Fruit fly (Drosophila melanogaster): ENCODE measurements around the gene CG16853.

The CG16853 gene

DNA sequence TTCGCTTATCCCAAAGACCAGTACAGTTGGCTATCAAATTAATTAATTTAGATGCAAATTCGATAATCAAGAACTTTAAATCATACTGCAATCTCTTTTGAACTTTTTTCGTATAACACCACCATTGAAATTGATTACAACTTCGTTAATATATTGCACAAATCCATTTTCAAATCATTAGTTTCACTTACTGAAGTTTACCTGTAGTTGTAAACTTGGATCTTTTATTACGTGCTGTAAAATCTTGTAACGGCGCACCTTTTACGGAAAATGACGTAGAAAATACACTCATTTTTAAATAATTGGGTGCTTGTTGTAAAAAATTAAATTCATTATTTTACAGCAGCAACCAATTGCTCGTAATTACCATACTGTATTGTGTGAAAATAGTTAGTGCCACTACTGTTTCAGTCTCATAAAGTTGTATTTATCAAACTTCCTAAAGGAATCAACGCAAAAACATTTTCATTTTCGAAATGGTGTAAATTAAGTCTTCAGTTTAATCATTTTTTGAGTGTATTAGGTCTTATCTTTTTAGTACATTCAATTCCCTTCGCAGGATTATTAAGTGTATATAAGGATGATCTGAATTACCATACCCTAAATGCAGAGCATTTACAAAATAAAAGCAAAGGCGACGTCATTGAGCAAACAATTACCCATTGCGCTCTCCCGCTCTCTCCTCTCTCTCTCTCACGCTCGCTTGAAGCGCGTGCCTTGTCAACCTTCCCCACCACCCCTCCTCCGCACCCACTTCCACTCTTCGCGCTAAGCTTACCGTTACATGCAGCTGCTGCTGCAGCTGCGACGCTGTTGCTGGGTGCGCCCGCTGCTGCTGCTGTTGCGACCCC is 29.7 kb upstream of the CG16853 start:
- TF ChIP-seq Hr4 (GFP tag; optimal IDR thresholded peaks at IDR 0.05) = peak; percentile 68
- peak in 1 of 2 experiments; percentile 2 for TF ChIP-seq ss (GFP tag; optimal IDR thresholded peaks at IDR 0.05)
- peak; percentile 28 for TF ChIP-seq esn (GFP tag; optimal IDR thresholded peaks at IDR 0.05)
- TF ChIP-seq OdsH (GFP tag; optimal IDR thresholded peaks at IDR 0.05) = peak; percentile 44
- peak in 1 of 2 experiments; percentile 28 for TF ChIP-seq salr (GFP tag; optimal IDR thresholded peaks at IDR 0.05)
- peak; percentile 25 for TF ChIP-seq fkh (GFP tag; optimal IDR thresholded peaks at IDR 0.05)
- TF ChIP-seq CG8632 (GFP tag; optimal IDR thresholded peaks at IDR 0.05) = peak; percentile 25
- no peak for TF ChIP-seq fd85E (GFP tag; optimal IDR thresholded peaks at IDR 0.05)
- peak; percentile 2 for TF ChIP-seq acj6 (GFP tag; optimal IDR thresholded peaks at IDR 0.05)
- TF ChIP-seq CG10669 (GFP tag; optimal IDR thresholded peaks at IDR 0.05) = no peak
- no peak for TF ChIP-seq spab (GFP tag; optimal IDR thresholded peaks at IDR 0.05)
- peak; percentile 45 for TF ChIP-seq topi (GFP tag; optimal IDR thresholded peaks at IDR 0.05)
- TF ChIP-seq Eip78C (GFP tag) = peak; percentile 78
- TF ChIP-seq CG8119 (GFP tag; IDR thresholded peaks at IDR 0.05) = no peak; the same call in 1 of the 3 replicates
- TF ChIP-seq Smox (GFP tag; optimal IDR thresholded peaks at IDR 0.05) = peak; percentile 39
- TF ChIP-seq CG16779 (tag; optimal IDR thresholded peaks at IDR 0.05) = no peak
- no peak for TF ChIP-seq dac (GFP tag; optimal IDR thresholded peaks at IDR 0.05)
- peak; percentile 2 for TF ChIP-seq CG3032 (tag; optimal IDR thresholded peaks at IDR 0.05)
- peak; percentile 2 for TF ChIP-seq CG34406 (GFP tag; optimal IDR thresholded peaks at IDR 0.05)
- TF ChIP-seq Hr39 (GFP tag; optimal IDR thresholded peaks at IDR 0.05) = peak; percentile 21
- TF ChIP-seq Eip75B (GFP tag; optimal IDR thresholded peaks at IDR 0.05) = no peak
- no peak for TF ChIP-seq dsx (GFP tag; optimal IDR thresholded peaks at IDR 0.05; ENCODE audit: poor library complexity, severe bottlenecking)
- TF ChIP-seq Gug (GFP tag; IDR thresholded peaks at IDR 0.05) = peak; percentile 24
- TF ChIP-seq CG11902 (GFP tag; optimal IDR thresholded peaks at IDR 0.05) = peak; percentile 8
- TF ChIP-seq net (GFP tag; optimal IDR thresholded peaks at IDR 0.05) = no peak
- no peak for TF ChIP-seq CG9139 (GFP tag; optimal IDR thresholded peaks at IDR 0.05)
- TF ChIP-seq CG3919 (GFP tag; optimal IDR thresholded peaks at IDR 0.05) = peak; percentile 18
- TF ChIP-seq CG10631 (GFP tag; optimal IDR thresholded peaks at IDR 0.05) = peak; percentile 17
- peak; percentile 15 for TF ChIP-seq cyc (GFP tag; optimal IDR thresholded peaks at IDR 0.05)
- TF ChIP-seq CG6163 (GFP tag; IDR thresholded peaks at IDR 0.05) = peak; percentile 75
- TF ChIP-seq CG6854 (GFP tag; optimal IDR thresholded peaks at IDR 0.05) = no peak
- no peak for TF ChIP-seq CG6808 (GFP tag; optimal IDR thresholded peaks at IDR 0.05)
- TF ChIP-seq CG7368 (GFP tag; optimal IDR thresholded peaks at IDR 0.05) = peak; percentile 7
- peak; percentile 10 for TF ChIP-seq Ets21C (GFP tag; optimal IDR thresholded peaks at IDR 0.05)
- no peak for TF ChIP-seq vri (GFP tag; optimal IDR thresholded peaks at IDR 0.05)
- no peak for TF ChIP-seq fd59A (GFP tag; optimal IDR thresholded peaks at IDR 0.05)
- no peak for TF ChIP-seq Blimp-1 (GFP tag; optimal IDR thresholded peaks at IDR 0.05)
- peak; percentile 46 for TF ChIP-seq pdm3 (GFP tag; optimal IDR thresholded peaks at IDR 0.05)
- TF ChIP-seq Eip93F (GFP tag; optimal IDR thresholded peaks at IDR 0.05) = no peak
- TF ChIP-seq Met (GFP tag; optimal IDR thresholded peaks at IDR 0.05) = peak; percentile 33
- TF ChIP-seq achi (GFP tag; optimal IDR thresholded peaks at IDR 0.05) = peak; percentile 26
- TF ChIP-seq Ets96B (tag; optimal IDR thresholded peaks at IDR 0.05) = no peak
- TF ChIP-seq Sox14 (GFP tag; optimal IDR thresholded peaks at IDR 0.05) = no peak
- TF ChIP-seq CG11294 (GFP tag; IDR thresholded peaks at IDR 0.05) = peak; percentile 5; the same call in 1 of the 2 replicates
- peak; percentile 5 for TF ChIP-seq Sox15 (GFP tag; optimal IDR thresholded peaks at IDR 0.05)
- TF ChIP-seq Hr38 (GFP tag; optimal IDR thresholded peaks at IDR 0.05) = no peak
- TF ChIP-seq Lpt (GFP tag; optimal IDR thresholded peaks at IDR 0.05) = no peak
- TF ChIP-seq CG32006 (GFP tag; optimal IDR thresholded peaks at IDR 0.05) = peak; percentile 66
- no peak for TF ChIP-seq CG6792 (GFP tag; optimal IDR thresholded peaks at IDR 0.05)
- no peak for TF ChIP-seq Sox102F (GFP tag; optimal IDR thresholded peaks at IDR 0.05)
